Worm (Caenorhabditis elegans) whole organism, L4/young adult: ENCODE results near the gene C02B10.6.
A peak's percentile ranks its signal among the peaks of the same experiment; 100 is the strongest.
"Not testable (repeated sequence)": the region's sequence is repeated elsewhere in the genome, so short reads cannot be mapped to it uniquely, and the experiment has no call there.

Source experiments
- W03F9.2 ChIP-seq: fragments of 150-350 bp; optimal IDR thresholded peaks from 2 replicates; lab custom pipeline; 2014; ENCODE audit warnings: missing biosample characterization, missing genetic modification characterization
- dao-5 ChIP-seq: sonication (generic microtip); optimal IDR thresholded peaks from 2 replicates; lab custom pipeline; 2016; ENCODE audit warnings: missing genotype, missing genetic modification characterization, moderate library complexity, missing compliant biosample characterization
- him-1 ChIP-seq: sonication (generic microtip); optimal IDR thresholded peaks from 2 replicates; lab custom pipeline; 2016; ENCODE audit warnings: missing genotype, missing genetic modification reagents, missing genetic modification characterization, missing compliant biosample characterization

C02B10.6 gene

DNA sequence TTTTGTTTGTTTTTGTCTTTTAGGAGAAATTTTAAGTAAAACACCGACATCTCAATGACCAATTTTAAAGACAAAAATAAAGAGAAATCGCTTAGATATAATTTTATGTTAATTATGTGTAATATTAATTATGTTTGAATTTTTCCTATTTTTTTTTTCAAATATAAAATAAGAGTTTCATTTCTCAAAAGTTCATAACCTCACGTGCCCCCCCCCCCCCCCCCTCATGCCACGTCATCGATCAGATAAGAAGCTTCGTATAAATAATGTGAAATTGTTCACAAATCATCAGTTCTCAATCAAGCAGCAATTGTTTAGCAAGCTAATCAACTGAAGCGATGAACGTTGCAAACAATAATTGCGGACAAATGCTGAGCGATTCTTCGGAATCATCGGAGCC is at the start of gene C02B10.6:
C02B10.6 (plus strand) TSS at position 301 of the 400 bp plus-strand sequence.
- not testable (repeated sequence) for TF ChIP-seq him-1, W03F9.2, dao-5 (tag; lab: Kevin White, UChicago)

DNA sequence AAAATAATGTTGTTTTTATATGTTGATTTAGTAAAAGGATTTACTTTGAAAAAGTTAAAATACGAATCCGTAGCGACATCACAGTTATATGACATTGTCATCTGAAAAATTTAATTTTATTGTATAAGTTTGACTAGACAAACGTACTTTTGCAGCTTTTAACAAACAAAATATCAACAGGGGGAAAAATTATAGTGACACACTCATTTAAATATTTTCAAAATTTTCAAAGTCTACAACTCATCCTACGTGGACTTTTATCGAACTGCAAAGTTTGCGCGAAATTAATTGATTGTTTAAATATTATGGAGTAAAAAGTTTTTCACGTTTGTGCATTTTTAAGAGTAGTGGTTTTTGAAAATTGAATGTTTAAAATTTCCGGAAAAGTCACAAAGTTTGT is 45.0 kb upstream of the C02B10.6 start, which contains the start of gene C09B9.85:
C09B9.85 (minus strand) TSS at position 101 of the 400 bp plus-strand sequence.
- TF ChIP-seq dao-5 (tag; lab: Kevin White, UChicago) (no peak), him-1 (tag; lab: Kevin White, UChicago) (no peak), W03F9.2 (tag; lab: Kevin White, UChicago) (no peak)

- TF ChIP-seq him-1 (tag; lab: Kevin White, UChicago) (no peak), dao-5 (tag; lab: Kevin White, UChicago) (no peak), W03F9.2 (tag; lab: Kevin White, UChicago) (no peak)
These were observed 41.7 kb upstream of the C02B10.6 start, which contains the start of the genes best-6 and C09B9.2 for ce11 chrIV:5028978-5029377. Gene best-6 (minus strand): TSS chrIV:5029078. Gene C09B9.2 (plus strand): TSS chrIV:5029291.

DNA sequence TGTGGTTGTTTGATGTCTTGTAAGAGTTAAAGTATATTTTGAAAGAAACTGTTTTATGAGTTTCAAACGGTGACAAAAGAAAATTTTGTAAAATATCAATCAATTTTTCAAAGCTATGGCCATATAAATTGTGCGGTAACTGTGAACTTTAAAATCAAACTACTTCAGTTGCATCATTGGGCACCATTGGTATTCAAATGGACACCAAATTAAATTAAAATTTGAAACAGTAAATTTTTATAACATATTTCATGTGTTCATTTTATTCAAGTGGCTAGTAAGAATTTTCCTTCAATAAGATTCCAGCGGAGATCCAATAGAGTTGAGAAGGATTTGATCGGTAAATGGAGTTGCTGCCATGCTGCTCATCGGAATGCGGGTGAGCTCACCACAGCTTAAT is 39.3 kb upstream of the C02B10.6 start:
- TF ChIP-seq dao-5 (tag; lab: Kevin White, UChicago) (no peak), W03F9.2 (tag; lab: Kevin White, UChicago) (no peak), him-1 (tag; lab: Kevin White, UChicago) (no peak)

DNA sequence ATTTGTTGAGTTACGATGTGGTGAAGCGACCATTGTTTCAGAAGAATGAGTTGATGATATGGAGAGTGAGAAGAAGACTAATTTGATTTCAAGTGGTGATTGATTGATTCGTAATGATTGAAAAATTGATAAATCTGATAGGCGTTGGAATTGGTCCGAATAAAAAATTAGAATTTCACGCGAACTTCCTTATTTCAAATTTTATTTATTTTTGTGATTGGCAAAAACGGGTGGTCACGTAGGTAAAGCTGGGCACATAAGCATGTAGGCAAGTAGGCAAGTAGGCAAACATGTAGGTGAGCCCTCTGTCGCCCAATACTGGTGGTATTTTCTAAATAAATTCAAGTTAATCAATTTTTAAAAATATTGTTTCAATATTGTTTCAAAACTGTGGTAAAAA is 37.4 kb upstream of the C02B10.6 start, which contains the start of gene C09B9.4:
C09B9.4 (minus strand) TSS at position 101 of the 400 bp plus-strand sequence.
- TF ChIP-seq W03F9.2 (tag; lab: Kevin White, UChicago) = no peak
- no peak for TF ChIP-seq dao-5 (tag; lab: Kevin White, UChicago)
- no peak for TF ChIP-seq him-1 (tag; lab: Kevin White, UChicago)

ce11 chrIV:5037489-5037888 is 33.2 kb upstream of the C02B10.6 start, which contains the start of gene C09B9.1:
Gene C09B9.1 (plus strand): TSS chrIV:5037789.
- no peak for TF ChIP-seq him-1 (tag; lab: Kevin White, UChicago)
- TF ChIP-seq W03F9.2 (tag; lab: Kevin White, UChicago) = no peak
- no peak for TF ChIP-seq dao-5 (tag; lab: Kevin White, UChicago)

- peak; percentile 17 for TF ChIP-seq him-1 (tag; lab: Kevin White, UChicago)
- TF ChIP-seq dao-5 (tag; lab: Kevin White, UChicago) = peak; percentile 66
- no peak for TF ChIP-seq W03F9.2 (tag; lab: Kevin White, UChicago)
These were observed 31.9 kb upstream of the C02B10.6 start for ce11 chrIV:5038744-5039143.

DNA sequence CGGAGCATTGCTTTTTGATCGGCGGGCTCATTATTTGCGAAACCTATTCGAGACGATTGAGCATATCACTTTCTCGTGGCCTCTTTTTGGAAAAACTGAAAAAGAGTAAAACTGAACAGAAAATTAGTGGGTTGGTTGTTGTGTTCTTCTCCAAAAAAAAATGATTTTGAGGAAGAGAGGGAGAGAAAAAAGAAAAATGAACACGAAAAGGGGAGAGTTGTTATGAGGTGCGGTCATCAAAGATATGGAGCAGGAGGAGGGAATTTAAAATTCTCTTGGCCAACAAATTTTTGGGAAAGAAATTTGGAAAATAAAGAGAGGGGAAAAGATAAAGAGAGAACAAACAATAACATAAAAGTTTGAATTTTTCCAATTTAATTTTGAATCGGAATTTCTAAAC is 25.3 kb upstream of the C02B10.6 start, which contains the start of gene hot-9:
hot-9 (minus strand) TSS at position 101 of the 400 bp plus-strand sequence.
- TF ChIP-seq him-1 (tag; lab: Kevin White, UChicago) (no peak), dao-5 (tag; lab: Kevin White, UChicago) (no peak), W03F9.2 (tag; lab: Kevin White, UChicago) (no peak)

DNA sequence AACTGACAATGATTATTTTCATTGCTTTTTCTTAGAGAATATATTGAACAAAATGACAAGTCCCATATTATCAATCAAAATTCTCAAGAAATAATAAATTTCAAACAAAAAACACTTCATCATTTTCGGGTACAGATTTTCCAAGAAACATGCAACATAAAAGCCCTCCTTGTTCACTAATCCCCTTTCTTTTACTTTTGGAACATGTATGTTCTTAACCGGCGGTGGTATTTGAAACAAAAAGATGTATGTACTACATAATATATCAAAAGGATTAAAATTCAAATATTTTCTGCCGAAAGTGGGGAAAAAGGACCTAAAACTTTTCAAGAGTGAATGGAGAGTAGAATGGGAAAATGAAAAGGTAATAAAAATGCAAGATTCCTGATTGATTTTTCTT is 16.4 kb upstream of the C02B10.6 start:
- TF ChIP-seq dao-5 (tag; lab: Kevin White, UChicago) (no peak), W03F9.2 (tag; lab: Kevin White, UChicago) (no peak), him-1 (tag; lab: Kevin White, UChicago) (no peak)

DNA sequence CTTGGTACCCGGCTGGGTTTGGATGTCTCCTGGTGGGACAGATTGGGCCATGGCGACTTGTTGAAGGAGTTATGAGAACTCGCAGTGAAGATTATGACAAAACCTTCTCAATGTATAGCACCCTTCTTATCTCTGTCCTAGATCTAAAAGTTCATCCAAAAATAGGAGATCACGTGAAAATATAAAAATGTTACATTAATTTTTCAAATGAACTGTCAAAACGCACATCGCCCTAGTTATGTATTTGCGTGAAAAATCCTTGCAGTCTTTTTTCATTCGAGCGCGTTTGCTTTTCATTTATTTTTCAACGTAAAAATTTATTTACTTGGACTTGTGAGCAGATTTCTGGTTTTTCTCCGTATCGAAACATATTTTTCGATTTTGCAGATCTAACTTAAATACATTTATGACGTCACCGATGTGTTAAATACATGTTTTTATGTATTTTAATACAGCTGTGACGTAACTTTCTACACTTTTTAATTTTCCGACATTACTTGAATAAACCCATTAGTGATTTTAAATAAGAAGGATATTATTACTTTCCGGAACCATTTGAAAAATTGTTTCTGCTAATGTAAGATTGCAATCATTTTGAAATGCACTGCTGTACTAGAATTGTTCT is 14.6 kb upstream of the C02B10.6 start, which contains the start of gene msp-55:
msp-55 (minus strand) TSS at position 51 of the 625 bp plus-strand sequence.
- TF ChIP-seq him-1 (tag; lab: Kevin White, UChicago) (no peak), dao-5 (tag; lab: Kevin White, UChicago) (no peak), W03F9.2 (tag; lab: Kevin White, UChicago) (no peak)

DNA sequence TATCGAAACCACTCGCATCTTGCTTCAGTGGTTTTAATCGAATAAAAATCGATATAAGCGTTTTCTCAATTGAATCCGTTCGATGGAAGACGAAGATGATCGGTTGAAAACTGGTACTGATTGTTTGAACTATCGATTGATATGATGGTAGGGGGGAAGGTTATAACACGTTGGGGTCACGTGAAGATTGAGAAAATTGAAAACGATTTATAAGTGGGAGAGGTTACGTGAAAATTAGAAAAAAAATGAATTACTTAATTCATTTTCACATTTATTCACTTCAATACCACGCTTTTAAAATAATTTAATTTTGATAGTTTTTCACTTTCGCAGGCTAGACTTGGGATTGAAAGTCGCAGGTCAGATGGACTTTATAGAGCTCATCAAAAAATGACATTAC is 9.7 kb upstream of the C02B10.6 start, which contains the start of gene C09B9.7:
C09B9.7 (minus strand) TSS at position 101 of the 400 bp plus-strand sequence.
- TF ChIP-seq him-1 (tag; lab: Kevin White, UChicago) (no peak), dao-5 (tag; lab: Kevin White, UChicago) (no peak), W03F9.2 (tag; lab: Kevin White, UChicago) (no peak)

ce11 chrIV:5062278-5062677 is 8.4 kb upstream of the C02B10.6 start, which contains the start of gene msp-57:
Gene msp-57 (plus strand): TSS chrIV:5062578.
- not testable (repeated sequence) for TF ChIP-seq dao-5, him-1, W03F9.2 (tag; lab: Kevin White, UChicago)

DNA sequence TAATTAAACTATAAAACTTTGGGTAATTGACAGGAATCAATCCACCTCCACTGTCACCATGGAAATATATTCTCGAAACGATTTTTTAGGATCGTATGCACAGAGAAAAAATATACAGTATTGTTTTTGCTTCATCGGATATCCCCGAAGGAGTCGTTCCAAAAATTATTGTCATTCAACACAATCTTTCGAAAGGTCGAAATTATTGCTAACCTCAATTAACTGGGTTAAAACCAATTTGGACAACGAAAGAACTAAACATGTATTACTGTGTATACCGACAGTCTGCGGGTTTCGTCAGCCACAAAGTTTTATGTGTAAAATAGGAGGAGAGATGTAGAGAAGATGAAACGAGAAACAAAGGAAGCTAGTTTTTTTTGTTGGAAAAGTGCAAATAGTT is 7.4 kb upstream of the C02B10.6 start:
- TF ChIP-seq him-1 (tag; lab: Kevin White, UChicago) (no peak), dao-5 (tag; lab: Kevin White, UChicago) (no peak), W03F9.2 (tag; lab: Kevin White, UChicago) (no peak)
